Fruit fly (Drosophila melanogaster) whole organism, embryonic: Measurements from ENCODE around the gene CG13024.

Experiments used
- CG10543 ChIP-seq: fragments of 200-800 bp; sonication (Bioruptor generic); optimal IDR thresholded peaks from 3 replicates; lab custom pipeline; 2017; ENCODE audit warnings: missing biosample characterization, mild to moderate bottlenecking, missing genetic modification characterization, moderate library complexity
- CG10959 ChIP-seq: fragments of 200-800 bp; sonication (Bioruptor generic); IDR thresholded peaks from 2 replicates; pipeline ENCODE4 v1.3.6; 2022; ENCODE audit warnings: missing biosample characterization, missing genetic modification characterization
- CG11696 ChIP-seq: fragments of 200-800 bp; sonication (Bioruptor generic); IDR thresholded peaks from 2 replicates; pipeline ENCODE4 v1.3.6; 2022; ENCODE audit warnings: missing biosample characterization, missing genetic modification characterization
- CG12299 ChIP-seq: fragments of 200-800 bp; sonication (Bioruptor generic); optimal IDR thresholded peaks from 2 replicates; lab custom pipeline; 2018; ENCODE audit warnings: missing biosample characterization, mild to moderate bottlenecking, missing genetic modification characterization
- CG12942 ChIP-seq: fragments of 200-800 bp; sonication (Bioruptor generic); optimal IDR thresholded peaks from 3 replicates; lab custom pipeline; 2016; ENCODE audit warnings: missing biosample characterization, missing genetic modification characterization
- CG13287 ChIP-seq: fragments of 200-800 bp; sonication (Bioruptor generic); IDR thresholded peaks from 2 replicates; pipeline ENCODE4 v1.3.6; 2022; ENCODE audit warnings: missing biosample characterization, missing genetic modification characterization; ENCODE audit not compliant: partially characterized antibody
- CG17328 ChIP-seq: fragments of 200-800 bp; sonication (Bioruptor generic); IDR thresholded peaks from 2 replicates; pipeline ENCODE4 v1.3.6; 2022; ENCODE audit warnings: missing biosample characterization, missing genetic modification characterization
- CG18599 ChIP-seq: fragments of 200-800 bp; sonication (Bioruptor generic); optimal IDR thresholded peaks from 3 replicates; lab custom pipeline; 2017; ENCODE audit warnings: missing biosample characterization, missing genetic modification characterization, mild to moderate bottlenecking, moderate library complexity, missing genetic modification reagents
- CG33213 ChIP-seq: fragments of 200-800 bp; sonication (Bioruptor generic); optimal IDR thresholded peaks from 3 replicates; lab custom pipeline; 2016; ENCODE audit warnings: missing biosample characterization, missing genetic modification characterization
- CG7839 ChIP-seq: fragments of 200-800 bp; sonication (Bioruptor generic); optimal IDR thresholded peaks from 3 replicates; lab custom pipeline; 2018; ENCODE audit warnings: missing biosample characterization, mild to moderate bottlenecking, missing genetic modification characterization, moderate library complexity
- CG8290 ChIP-seq, 3 experiments: fragments of 200-800 bp; sonication (Bioruptor generic); optimal IDR thresholded peaks; 2 replicates each; lab custom pipeline; 2016 to 2019; ENCODE audit warnings: missing biosample characterization in 3 of 3, missing genetic modification characterization in 3 of 3, mild to moderate bottlenecking in 2 of 3, moderate library complexity in 1 of 3
- Eip74EF ChIP-seq, 2 experiments: fragments of 200-800 bp in 1 of 2; fragments of >200 bp in 1 of 2; sonication (Bioruptor generic) in 1 of 2; optimal IDR thresholded peaks; 2 replicates each; lab custom pipeline; 2017 to 2019; ENCODE audit warnings: missing biosample characterization in 2 of 2, missing genetic modification characterization in 2 of 2, mild to moderate bottlenecking in 1 of 2, moderate library complexity in 1 of 2
- Ets65A ChIP-seq: fragments of 200-800 bp; sonication (Bioruptor generic); peaks from one replicate; lab custom pipeline; 2016; ENCODE audit warnings: missing biosample characterization, missing genetic modification characterization
- HHEX ChIP-seq: fragments of 200-800 bp; sonication (Bioruptor generic); optimal IDR thresholded peaks from 3 replicates; lab custom pipeline; 2017; ENCODE audit warnings: missing biosample characterization, mild to moderate bottlenecking, missing genetic modification characterization, missing genetic modification reagents
- HLH3B ChIP-seq: fragments of 200-800 bp; sonication (Bioruptor generic); IDR thresholded peaks from 2 replicates; pipeline ENCODE4 v1.3.6; 2022; ENCODE audit warnings: missing biosample characterization, missing genetic modification characterization
- Med ChIP-seq: fragments of 200-800 bp; sonication (Bioruptor generic); peaks from one replicate; lab custom pipeline; 2016; ENCODE audit warnings: missing biosample characterization, missing genetic modification characterization, mild to moderate bottlenecking, inconsistent platforms, moderate library complexity
- Oli ChIP-seq: fragments of 200-800 bp; sonication (Bioruptor generic); optimal IDR thresholded peaks from 2 replicates; lab custom pipeline; 2018; ENCODE audit warnings: missing biosample characterization, mild to moderate bottlenecking, missing genetic modification characterization, moderate library complexity
- Opbp ChIP-seq: fragments of 200-800 bp; sonication (Bioruptor generic); IDR thresholded peaks from 3 replicates; pipeline ENCODE4 v1.3.6; 2022; ENCODE audit warnings: missing biosample characterization, missing genetic modification characterization; ENCODE audit not compliant: partially characterized antibody
- Optix ChIP-seq: fragments of 200-800 bp; sonication (Bioruptor generic); IDR thresholded peaks from 3 replicates; pipeline ENCODE4 v1.3.6; 2022; ENCODE audit warnings: missing biosample characterization, missing genetic modification characterization
- Pdp1 ChIP-seq, 2 experiments: fragments of 200-800 bp; sonication (Bioruptor generic); optimal IDR thresholded peaks; 3 replicates each; lab custom pipeline; 2016; ENCODE audit warnings: missing biosample characterization in 2 of 2, missing genetic modification characterization in 2 of 2, mild to moderate bottlenecking in 1 of 2, moderate library complexity in 1 of 2
- ara ChIP-seq: fragments of 200-800 bp; sonication (Bioruptor generic); IDR thresholded peaks from 2 replicates; pipeline ENCODE4 v1.3.6; 2022; ENCODE audit warnings: missing biosample characterization, missing genetic modification characterization
- ash1 ChIP-seq: fragments of 200-800 bp; sonication (Bioruptor generic); optimal IDR thresholded peaks from 2 replicates; lab custom pipeline; 2018; ENCODE audit warnings: missing biosample characterization, mild to moderate bottlenecking, missing genetic modification characterization
- chinmo ChIP-seq: fragments of 200-800 bp; sonication (Bioruptor generic); IDR thresholded peaks from 4 replicates; pipeline ENCODE4 v1.3.6; 2022; ENCODE audit warnings: missing biosample characterization, missing genetic modification characterization; ENCODE audit not compliant: partially characterized antibody
- ci ChIP-seq: fragments of 200-800 bp; sonication (Bioruptor generic); IDR thresholded peaks from 3 replicates; pipeline ENCODE4 v1.3.6; 2022; ENCODE audit warnings: missing biosample characterization, missing genetic modification characterization
- crol ChIP-seq: fragments of 200-800 bp; sonication (Bioruptor generic); IDR thresholded peaks from 2 replicates; pipeline ENCODE4 v1.3.6; 2022; ENCODE audit warnings: missing biosample characterization, missing genetic modification characterization
- dmrt99B ChIP-seq: fragments of 200-800 bp; sonication (Bioruptor generic); optimal IDR thresholded peaks from 2 replicates; lab custom pipeline; 2018; ENCODE audit warnings: missing biosample characterization, mild to moderate bottlenecking, missing genetic modification characterization, moderate library complexity
- mirr ChIP-seq: fragments of 200-800 bp; sonication (Bioruptor generic); optimal IDR thresholded peaks from 3 replicates; lab custom pipeline; 2018; ENCODE audit warnings: missing biosample characterization, mild to moderate bottlenecking, missing genetic modification characterization
- otp ChIP-seq: fragments of 200-800 bp; sonication (Bioruptor generic); IDR thresholded peaks from 3 replicates; pipeline ENCODE4, ENCODE4 v1.3.6; 2022; ENCODE audit warnings: missing biosample characterization, missing genetic modification characterization
- sens ChIP-seq: fragments of 200-800 bp; sonication (Bioruptor generic); peaks from one replicate; lab custom pipeline; 2016; ENCODE audit warnings: missing biosample characterization, missing genetic modification characterization
- so ChIP-seq: fragments of 200-800 bp; sonication (Bioruptor generic); IDR thresholded peaks from 3 replicates; pipeline ENCODE4 v1.3.6; 2022; ENCODE audit warnings: missing biosample characterization, missing genetic modification characterization
- trem ChIP-seq: fragments of 200-800 bp; optimal IDR thresholded peaks from 3 replicates; lab custom pipeline; 2019; ENCODE audit warnings: missing biosample characterization, mild to moderate bottlenecking, missing genetic modification characterization, moderate library complexity
- vfl ChIP-seq: fragments of 200-800 bp; sonication (Bioruptor generic); optimal IDR thresholded peaks from 2 replicates; lab custom pipeline; 2016; ENCODE audit warnings: missing biosample characterization, missing genetic modification characterization
- zfh1 ChIP-seq: fragments of 200-800 bp; sonication (Bioruptor generic); IDR thresholded peaks from 3 replicates; pipeline ENCODE4 v1.3.6; 2022; ENCODE audit warnings: missing biosample characterization, missing genetic modification characterization

CG13024 gene

dm6 chr3L:16805806-16806719 is 22.8 kb downstream of the CG13024 start (continued):
- TF ChIP-seq CG12299 (tag; lab: Kevin White, UChicago) (peak; percentile 34), dmrt99B (tag; lab: Kevin White, UChicago) (peak; percentile 63), vfl (no peak), Ets65A (GFP tag; lab: Kevin White, UChicago) (peak; percentile 55), ara (GFP tag; lab: Robert Waterston, UW) (peak; percentile 42; the same call in 1 of the 2 replicates), CG18599 (GFP tag; lab: Kevin White, UChicago) (peak; percentile 87), CG11696 (GFP tag; lab: Robert Waterston, UW) (no peak), Oli (peak; percentile 36), CG33213 (GFP tag; lab: Kevin White, UChicago) (no peak), ash1 (GFP tag; lab: Kevin White, UChicago) (no peak), CG7839 (tag; lab: Kevin White, UChicago) (peak; percentile 67), CG10543 (GFP tag; lab: Kevin White, UChicago) (no peak), CG13287 (GFP tag; lab: Robert Waterston, UW) (no peak)

dm6 chr3L:16804627-16805026 is 24.2 kb downstream of the CG13024 start, which contains the start of gene nudC:
TSS of gene nudC (plus strand) at chr3L:16804994.
- TF ChIP-seq Eip74EF (GFP tag; optimal IDR thresholded peaks at IDR 0.05; lab: Kevin White, UChicago): no peak
- 0 out of 3 replicates have a peak, but pooled peaks have one; percentile 21 for TF ChIP-seq so
- 0 out of 2 replicates have a peak, but pooled peaks have one; percentile 19 for TF ChIP-seq CG17328 (GFP tag; lab: Robert Waterston, UW)
- peak; percentile 50 for TF ChIP-seq Med
- TF ChIP-seq chinmo: 0 out of 4 replicates have a peak, but pooled peaks have one; percentile 53
- TF ChIP-seq crol (GFP tag; lab: Robert Waterston, UW): peak; percentile 76
- 0 out of 3 replicates have a peak, but pooled peaks have one; percentile 38 for TF ChIP-seq Optix (GFP tag; lab: Robert Waterston, UW)
- TF ChIP-seq CG12942 (GFP tag; lab: Kevin White, UChicago): no peak
- TF ChIP-seq Opbp (GFP tag; lab: Robert Waterston, UW): 0 out of 3 replicates have a peak, but pooled peaks have one; percentile 6
- no peak for TF ChIP-seq zfh1 (GFP tag; lab: Robert Waterston, UW)
- TF ChIP-seq mirr: peak; percentile 5
- 0 out of 3 replicates have a peak, but pooled peaks have one; percentile 59 for TF ChIP-seq otp (GFP tag; lab: Robert Waterston, UW)
- no peak for TF ChIP-seq CG8290 (GFP tag; optimal IDR thresholded peaks at IDR 0.05; lab: Kevin White, UChicago)
- peak in 1 of 2 experiments; percentile 6 for TF ChIP-seq CG8290 (tag; optimal IDR thresholded peaks at IDR 0.05; lab: Kevin White, UChicago)
- peak; percentile 3 for TF ChIP-seq HHEX (GFP tag; lab: Kevin White, UChicago)
- TF ChIP-seq ci (GFP tag; lab: Robert Waterston, UW): peak; percentile 47; the same call in 1 of the 3 replicates
- no peak for TF ChIP-seq trem (tag; lab: Kevin White, UChicago)
- TF ChIP-seq HLH3B (GFP tag; lab: Robert Waterston, UW): peak; percentile 20; the same call in 1 of the 2 replicates
- TF ChIP-seq sens: peak; percentile 49
- TF ChIP-seq CG10959 (GFP tag; lab: Robert Waterston, UW): 0 out of 2 replicates have a peak, but pooled peaks have one; percentile 13
- peak in 1 of 2 experiments; percentile 69 for TF ChIP-seq Pdp1 (GFP tag; optimal IDR thresholded peaks at IDR 0.05; lab: Kevin White, UChicago)
